Fruit fly (Drosophila melanogaster) whole organism, embryonic: ENCODE data around the gene P5CDh1.
A peak's percentile ranks its signal among the peaks of the same experiment; 100 is the strongest.

Source experiments
- Abd-B ChIP-seq: fragments of 200-800 bp; sonication (Bioruptor generic); optimal IDR thresholded peaks from 2 replicates; lab custom pipeline; 2018; ENCODE audit warnings: missing biosample characterization, mild to moderate bottlenecking, missing genetic modification characterization, moderate library complexity
- CG14014 ChIP-seq: fragments of 200-800 bp; sonication (Bioruptor generic); IDR thresholded peaks from 2 replicates; pipeline ENCODE4 v1.3.6; 2022; ENCODE audit warnings: missing biosample characterization, missing genetic modification characterization
- CG14710 ChIP-seq: fragments of 200-800 bp; sonication (Bioruptor generic); optimal IDR thresholded peaks from 3 replicates; lab custom pipeline; 2019; ENCODE audit warnings: missing biosample characterization, mild to moderate bottlenecking, missing genetic modification characterization, moderate library complexity
- CG14965 ChIP-seq: fragments of 200-800 bp; sonication (Bioruptor generic); optimal IDR thresholded peaks from 2 replicates; lab custom pipeline; 2016; ENCODE audit warnings: missing biosample characterization, missing genetic modification characterization, borderline replicate concordance
- CG1603 ChIP-seq: fragments of 200-800 bp; sonication (Bioruptor generic); optimal IDR thresholded peaks from 2 replicates; lab custom pipeline; 2019; ENCODE audit warnings: missing biosample characterization, mild to moderate bottlenecking, missing genetic modification characterization, moderate library complexity
- CG16815 ChIP-seq: fragments of 200-800 bp; sonication (Bioruptor generic); optimal IDR thresholded peaks from 3 replicates; lab custom pipeline; 2017; ENCODE audit warnings: missing biosample characterization, mild to moderate bottlenecking, missing genetic modification characterization
- CG17361 ChIP-seq: fragments of 200-800 bp; sonication (Bioruptor generic); IDR thresholded peaks from 3 replicates; pipeline ENCODE4 v1.3.6; 2022; ENCODE audit warnings: missing biosample characterization, missing genetic modification characterization
- CG18011 ChIP-seq: fragments of 200-800 bp; sonication (Bioruptor generic); optimal IDR thresholded peaks from 2 replicates; lab custom pipeline; 2017; ENCODE audit warnings: missing biosample characterization, missing genetic modification characterization, mild to moderate bottlenecking, moderate library complexity, missing genotype
- CG4424 ChIP-seq: fragments of 200-800 bp; sonication (Bioruptor generic); optimal IDR thresholded peaks from 3 replicates; lab custom pipeline; 2016; ENCODE audit warnings: missing biosample characterization, missing genetic modification characterization
- CG4730 ChIP-seq: fragments of 200-800 bp; sonication (Bioruptor generic); IDR thresholded peaks from 2 replicates; pipeline ENCODE4 v1.3.6; 2022; ENCODE audit warnings: missing biosample characterization, missing genetic modification characterization
- CG6765 ChIP-seq: fragments of 200-800 bp; sonication (Bioruptor generic); optimal IDR thresholded peaks from 3 replicates; lab custom pipeline; 2017; ENCODE audit warnings: missing biosample characterization, mild to moderate bottlenecking, missing genetic modification characterization
- CG7786 ChIP-seq: fragments of 200-800 bp; sonication (Bioruptor generic); optimal IDR thresholded peaks from 2 replicates; lab custom pipeline; 2016; ENCODE audit warnings: missing biosample characterization, missing genetic modification characterization
- CG7839 ChIP-seq: fragments of 200-800 bp; sonication (Bioruptor generic); optimal IDR thresholded peaks from 3 replicates; lab custom pipeline; 2018; ENCODE audit warnings: missing biosample characterization, mild to moderate bottlenecking, missing genetic modification characterization, moderate library complexity
- CG8388 ChIP-seq: fragments of 200-800 bp; sonication (Bioruptor generic); optimal IDR thresholded peaks from 2 replicates; lab custom pipeline; 2019; ENCODE audit warnings: missing biosample characterization, mild to moderate bottlenecking, missing genetic modification characterization, moderate library complexity
- CG8765 ChIP-seq: fragments of 200-800 bp; sonication (Bioruptor generic); IDR thresholded peaks from 2 replicates; pipeline ENCODE4 v1.3.6; 2022; ENCODE audit warnings: missing biosample characterization, missing genetic modification characterization
- CHES-1-like ChIP-seq: fragments of 200-800 bp; sonication (Bioruptor generic); optimal IDR thresholded peaks from 2 replicates; lab custom pipeline; 2016; ENCODE audit warnings: missing biosample characterization, missing genetic modification characterization
- Camta ChIP-seq: fragments of 200-800 bp; sonication (Bioruptor generic); optimal IDR thresholded peaks from 2 replicates; lab custom pipeline; 2016; ENCODE audit warnings: missing biosample characterization, missing genetic modification characterization
- Dek ChIP-seq: fragments of 200-800 bp; sonication (Bioruptor generic); optimal IDR thresholded peaks from 3 replicates; lab custom pipeline; 2019; ENCODE audit warnings: missing biosample characterization, mild to moderate bottlenecking, missing genetic modification characterization, moderate library complexity
- Ets97D ChIP-seq: fragments of 200-800 bp; sonication (Bioruptor generic); optimal IDR thresholded peaks from 3 replicates; lab custom pipeline; 2016; ENCODE audit warnings: missing biosample characterization, missing genetic modification characterization
- Fer1 ChIP-seq: fragments of 200-800 bp; sonication (Bioruptor generic); optimal IDR thresholded peaks from 2 replicates; lab custom pipeline; 2017; ENCODE audit warnings: missing biosample characterization, mild to moderate bottlenecking, missing genetic modification characterization
- Fer2 ChIP-seq: fragments of 200-800 bp; sonication (Bioruptor generic); optimal IDR thresholded peaks from 2 replicates; lab custom pipeline; 2018; ENCODE audit warnings: missing biosample characterization, mild to moderate bottlenecking, missing genetic modification characterization, moderate library complexity
- HLH3B ChIP-seq: fragments of 200-800 bp; sonication (Bioruptor generic); IDR thresholded peaks from 2 replicates; pipeline ENCODE4 v1.3.6; 2022; ENCODE audit warnings: missing biosample characterization, missing genetic modification characterization
- Hr3 ChIP-seq: fragments of 200-800 bp; sonication (Bioruptor generic); optimal IDR thresholded peaks from 3 replicates; lab custom pipeline; 2016; ENCODE audit warnings: missing biosample characterization, missing genetic modification characterization
- Jarid2 ChIP-seq: fragments of 200-800 bp; sonication (Bioruptor generic); optimal IDR thresholded peaks from 3 replicates; lab custom pipeline; 2017; ENCODE audit warnings: mild to moderate bottlenecking, missing biosample characterization, missing genetic modification reagents, missing genetic modification characterization
- Meics ChIP-seq: fragments of 200-800 bp; sonication (Bioruptor generic); optimal IDR thresholded peaks from 2 replicates; lab custom pipeline; 2017; ENCODE audit warnings: missing biosample characterization, mild to moderate bottlenecking, missing genetic modification characterization
- Mrtf ChIP-seq: fragments of 200-800 bp; sonication (Bioruptor generic); IDR thresholded peaks from 3 replicates; pipeline ENCODE4 v1.3.6; 2022; ENCODE audit warnings: missing biosample characterization, missing genetic modification characterization
- NK7.1 ChIP-seq: fragments of 200-800 bp; sonication (Bioruptor generic); optimal IDR thresholded peaks from 3 replicates; lab custom pipeline; 2016; ENCODE audit warnings: missing biosample characterization, missing genetic modification characterization
- Nf-YC ChIP-seq: fragments of 200-800 bp; optimal IDR thresholded peaks from 3 replicates; lab custom pipeline; 2019; ENCODE audit warnings: missing biosample characterization, mild to moderate bottlenecking, missing genetic modification characterization, moderate library complexity
- Oaz ChIP-seq: fragments of 200-800 bp; sonication (Bioruptor generic); IDR thresholded peaks from 2 replicates; pipeline ENCODE4 v1.3.6; 2022; ENCODE audit warnings: missing biosample characterization, missing genetic modification characterization
- Rx ChIP-seq: fragments of 200-800 bp; sonication (Bioruptor generic); IDR thresholded peaks from 2 replicates; pipeline ENCODE4 v1.3.6; 2022; ENCODE audit warnings: missing biosample characterization, missing genetic modification characterization
- Scr ChIP-seq: fragments of 200-800 bp; sonication (Bioruptor generic); IDR thresholded peaks from 2 replicates; pipeline ENCODE4 v1.3.6; 2022; ENCODE audit warnings: missing biosample characterization, missing genetic modification characterization; ENCODE audit not compliant: partially characterized antibody
- Ssrp ChIP-seq: fragments of 200-800 bp; sonication (Bioruptor generic); optimal IDR thresholded peaks from 2 replicates; lab custom pipeline; 2018; ENCODE audit warnings: missing biosample characterization, mild to moderate bottlenecking, missing genetic modification characterization, moderate library complexity
- Usf ChIP-seq: fragments of 200-800 bp; sonication (Bioruptor generic); optimal IDR thresholded peaks from 2 replicates; lab custom pipeline; 2017; ENCODE audit warnings: missing genotype, missing biosample characterization, missing genetic modification characterization
- ab ChIP-seq: fragments of 200-800 bp; sonication (Bioruptor generic); optimal IDR thresholded peaks from 2 replicates; lab custom pipeline; 2016; ENCODE audit warnings: missing biosample characterization, missing genetic modification characterization
- corto ChIP-seq: fragments of 200-800 bp; sonication (Bioruptor generic); optimal IDR thresholded peaks from 2 replicates; lab custom pipeline; 2016; ENCODE audit warnings: missing biosample characterization, mild to moderate bottlenecking, missing genetic modification characterization, moderate library complexity
- crol ChIP-seq: fragments of 200-800 bp; sonication (Bioruptor generic); IDR thresholded peaks from 2 replicates; pipeline ENCODE4 v1.3.6; 2022; ENCODE audit warnings: missing biosample characterization, missing genetic modification characterization
- dati ChIP-seq: fragments of 200-800 bp; sonication (Bioruptor generic); IDR thresholded peaks from 2 replicates; pipeline ENCODE4 v1.3.6; 2022; ENCODE audit warnings: missing biosample characterization, missing genetic modification characterization
- dpn ChIP-seq, 2 experiments: fragments of 200-800 bp; sonication (Bioruptor generic); optimal IDR thresholded peaks; 3 replicates each; lab custom pipeline; 2016; ENCODE audit warnings: missing biosample characterization in 2 of 2, missing genetic modification characterization in 2 of 2
- gcm ChIP-seq: fragments of 200-800 bp; sonication (Bioruptor generic); optimal IDR thresholded peaks from 2 replicates; lab custom pipeline; 2019; ENCODE audit warnings: missing biosample characterization, mild to moderate bottlenecking, missing genetic modification characterization, moderate library complexity
- gsb-n ChIP-seq: fragments of 200-800 bp; sonication (Bioruptor generic); optimal IDR thresholded peaks from 3 replicates; lab custom pipeline; 2018; ENCODE audit warnings: missing biosample characterization, mild to moderate bottlenecking, missing genetic modification characterization
- lbe ChIP-seq: fragments of 200-800 bp; sonication (Bioruptor generic); optimal IDR thresholded peaks from 2 replicates; lab custom pipeline; 2016; ENCODE audit warnings: missing biosample characterization, mild to moderate bottlenecking, missing genetic modification characterization
- lilli ChIP-seq: fragments of 200-800 bp; sonication (Bioruptor generic); optimal IDR thresholded peaks from 3 replicates; lab custom pipeline; 2016; ENCODE audit warnings: missing biosample characterization, missing genetic modification characterization
- p53 ChIP-seq: fragments of 200-800 bp; sonication (Bioruptor generic); optimal IDR thresholded peaks from 2 replicates; lab custom pipeline; 2016; ENCODE audit warnings: missing biosample characterization, missing genetic modification characterization
- pnt ChIP-seq: fragments of 200-800 bp; sonication (Bioruptor generic); optimal IDR thresholded peaks from 3 replicates; lab custom pipeline; 2016; ENCODE audit warnings: missing biosample characterization, missing genetic modification characterization
- tap ChIP-seq: fragments of 200-800 bp; optimal IDR thresholded peaks from 3 replicates; lab custom pipeline; 2019; ENCODE audit warnings: missing biosample characterization, mild to moderate bottlenecking, missing genetic modification characterization, moderate library complexity
- tna ChIP-seq: fragments of 200-800 bp; sonication (Bioruptor generic); IDR thresholded peaks from 2 replicates; pipeline ENCODE4 v1.3.6; 2022; ENCODE audit warnings: missing biosample characterization, missing genetic modification characterization; ENCODE audit not compliant: partially characterized antibody
- trem ChIP-seq: fragments of 200-800 bp; optimal IDR thresholded peaks from 3 replicates; lab custom pipeline; 2019; ENCODE audit warnings: missing biosample characterization, mild to moderate bottlenecking, missing genetic modification characterization, moderate library complexity
- unc-4 ChIP-seq: fragments of 200-800 bp; sonication (Bioruptor generic); IDR thresholded peaks from 2 replicates; pipeline ENCODE4 v1.3.6; 2022; ENCODE audit warnings: missing biosample characterization, missing genetic modification characterization; ENCODE audit not compliant: partially characterized antibody

Gene P5CDh1

dm6 chr3L:21839720-21840641 lies 1.2 kb downstream of the P5CDh1 start (continued):
- TF ChIP-seq Hr3 (GFP tag; lab: Kevin White, UChicago) (peak; percentile 91), CG14014 (GFP tag; lab: Robert Waterston, UW) (peak; percentile 90), Nf-YC (tag; lab: Kevin White, UChicago) (peak; percentile 84), Rx (GFP tag; lab: Robert Waterston, UW) (peak; percentile 85), CG4730 (peak; percentile 86), Oaz (GFP tag; lab: Robert Waterston, UW) (peak; percentile 84), pnt (GFP tag; lab: Kevin White, UChicago) (peak; percentile 92), unc-4 (GFP tag; lab: Robert Waterston, UW) (no peak), corto (GFP tag; lab: Kevin White, UChicago) (peak; percentile 86), CG7786 (GFP tag; lab: Kevin White, UChicago) (peak; percentile 87), gsb-n (peak; percentile 89), Mrtf (GFP tag; lab: Robert Waterston, UW) (peak; percentile 89), Ets97D (GFP tag; lab: Kevin White, UChicago) (peak; percentile 80), Ssrp (tag; lab: Kevin White, UChicago) (peak; percentile 91), CG8765 (GFP tag; lab: Robert Waterston, UW) (peak; percentile 61; the same call in 1 of the 2 replicates), trem (tag; lab: Kevin White, UChicago) (peak; percentile 75), CG6765 (GFP tag; lab: Kevin White, UChicago) (peak; percentile 89), Scr (GFP tag; lab: Robert Waterston, UW) (no peak), gcm (GFP tag; lab: Kevin White, UChicago) (peak; percentile 90), CG4424 (GFP tag; lab: Kevin White, UChicago) (peak; percentile 94), CG14965 (GFP tag; lab: Kevin White, UChicago) (peak; percentile 77), Usf (GFP tag; lab: Kevin White, UChicago) (peak; percentile 84), CG1603 (tag; lab: Kevin White, UChicago) (peak; percentile 91), HLH3B (peak; percentile 87), CG7839 (tag; lab: Kevin White, UChicago) (peak; percentile 95), Camta (GFP tag; lab: Kevin White, UChicago) (peak; percentile 95), lbe (peak; percentile 90), Meics (GFP tag; lab: Kevin White, UChicago) (peak; percentile 94), CHES-1-like (GFP tag; lab: Kevin White, UChicago) (peak; percentile 90), Dek (tag; lab: Kevin White, UChicago) (peak; percentile 88), dati (GFP tag; lab: Robert Waterston, UW) (peak; percentile 61; the same call in 1 of the 2 replicates), lilli (GFP tag; lab: Kevin White, UChicago) (peak; percentile 95), CG8388 (GFP tag; lab: Kevin White, UChicago) (peak; percentile 90), tap (peak; percentile 87), dpn (GFP tag; optimal IDR thresholded peaks at IDR 0.05; lab: Kevin White, UChicago) (peak; percentile 92 to 96), Jarid2 (GFP tag; lab: Kevin White, UChicago) (peak; percentile 80), Fer1 (peak; percentile 94), p53 (peak; percentile 71), NK7.1 (peak; percentile 93), CG16815 (GFP tag; lab: Kevin White, UChicago) (peak; percentile 88), Fer2 (tag; lab: Kevin White, UChicago) (peak; percentile 78), crol (no peak), CG17361 (GFP tag; lab: Robert Waterston, UW) (peak; percentile 97), CG14710 (peak; percentile 87), ab (GFP tag; lab: Kevin White, UChicago) (peak; percentile 90), Abd-B (GFP tag; lab: Kevin White, UChicago) (peak; percentile 93), CG18011 (GFP tag; lab: Kevin White, UChicago) (peak; percentile 81), tna (GFP tag; lab: Robert Waterston, UW) (no peak; the same call in 1 of the 2 replicates)
